Fruit fly (Drosophila melanogaster) whole organism, adult: ENCODE data around the gene PIG-H.

Source experiments
- CG11617 ChIP-seq: fragments of 200-800 bp; sonication (Bioruptor generic); optimal IDR thresholded peaks from 2 replicates; lab custom pipeline; 2017; ENCODE audit warnings: mild to moderate bottlenecking, missing biosample characterization, missing genetic modification reagents, missing genetic modification characterization
- CG12768 ChIP-seq: fragments of 200-800 bp; sonication (Bioruptor generic); optimal IDR thresholded peaks from 2 replicates; lab custom pipeline; 2017; ENCODE audit warnings: missing biosample characterization, missing genetic modification characterization, mild to moderate bottlenecking, moderate library complexity, missing genetic modification reagents
- CG14711 ChIP-seq: fragments of 200-800 bp; sonication (Bioruptor generic); optimal IDR thresholded peaks from 2 replicates; lab custom pipeline; 2018; ENCODE audit warnings: missing biosample characterization, mild to moderate bottlenecking, missing genetic modification characterization, moderate library complexity
- CG1620 ChIP-seq: fragments of 200-800 bp; sonication (Bioruptor generic); optimal IDR thresholded peaks from 2 replicates; lab custom pipeline; 2016; ENCODE audit warnings: missing biosample characterization, missing genetic modification characterization
- CG33017 ChIP-seq: fragments of 200-800 bp; sonication (Bioruptor generic); optimal IDR thresholded peaks from 2 replicates; lab custom pipeline; 2018; ENCODE audit warnings: missing biosample characterization, mild to moderate bottlenecking, missing genetic modification characterization, moderate library complexity
- CG5204 ChIP-seq: fragments of 200-800 bp; sonication (Bioruptor generic); optimal IDR thresholded peaks from 2 replicates; lab custom pipeline; 2016; ENCODE audit warnings: missing biosample characterization, missing genetic modification characterization
- CG7045 ChIP-seq: fragments of 200-800 bp; sonication (Bioruptor generic); optimal IDR thresholded peaks from 2 replicates; lab custom pipeline; 2017; ENCODE audit warnings: missing biosample characterization, mild to moderate bottlenecking, missing genetic modification characterization
- CG7101 ChIP-seq: fragments of 200-800 bp; sonication (Bioruptor generic); optimal IDR thresholded peaks from 2 replicates; lab custom pipeline; 2018; ENCODE audit warnings: missing biosample characterization, mild to moderate bottlenecking, missing genetic modification characterization, moderate library complexity
- Clk ChIP-seq: fragments of 200-800 bp; sonication (Bioruptor generic); optimal IDR thresholded peaks from 2 replicates; lab custom pipeline; 2017; ENCODE audit warnings: missing biosample characterization, missing genetic modification characterization
- Crg-1 ChIP-seq: fragments of 200-800 bp; sonication (Bioruptor generic); optimal IDR thresholded peaks from 2 replicates; lab custom pipeline; 2016; ENCODE audit warnings: missing biosample characterization, missing genetic modification characterization
- Hr96 ChIP-seq: fragments of 200-800 bp; sonication (Bioruptor generic); optimal IDR thresholded peaks from 2 replicates; lab custom pipeline; 2016; ENCODE audit warnings: missing biosample characterization, missing genetic modification characterization
- Mnt ChIP-seq: fragments of 200-800 bp; sonication (Bioruptor generic); optimal IDR thresholded peaks from 2 replicates; lab custom pipeline; 2016; ENCODE audit warnings: missing biosample characterization, mild to moderate bottlenecking, missing genetic modification characterization
- bab1 ChIP-seq: fragments of 200-800 bp; sonication (Bioruptor generic); optimal IDR thresholded peaks from 3 replicates; lab custom pipeline; 2019; ENCODE audit warnings: missing biosample characterization, mild to moderate bottlenecking, missing genetic modification characterization, moderate library complexity
- cic ChIP-seq: fragments of 200-800 bp; sonication (Bioruptor generic); optimal IDR thresholded peaks from 2 replicates; lab custom pipeline; 2017; ENCODE audit warnings: missing biosample characterization, mild to moderate bottlenecking, missing genetic modification characterization, moderate library complexity
- cnc ChIP-seq, 2 experiments: fragments of >200 bp; optimal IDR thresholded peaks; 2 replicates each; lab custom pipeline; 2017
- kay ChIP-seq: fragments of 200-800 bp; sonication (Bioruptor generic); peaks from one replicate; lab custom pipeline; 2016; ENCODE audit warnings: missing biosample characterization, missing genetic modification characterization, borderline replicate concordance
- ovo ChIP-seq: fragments of 200-800 bp; sonication (Bioruptor generic); optimal IDR thresholded peaks from 2 replicates; lab custom pipeline; 2016; ENCODE audit warnings: missing biosample characterization, missing genetic modification characterization
- pad ChIP-seq: fragments of 200-800 bp; sonication (Bioruptor generic); optimal IDR thresholded peaks from 3 replicates; lab custom pipeline; 2017; ENCODE audit warnings: missing biosample characterization, missing genetic modification characterization, mild to moderate bottlenecking, moderate library complexity, missing genetic modification reagents
- tj ChIP-seq: fragments of 200-800 bp; sonication (Bioruptor generic); optimal IDR thresholded peaks from 3 replicates; lab custom pipeline; 2017; ENCODE audit warnings: missing biosample characterization, mild to moderate bottlenecking, missing genetic modification characterization, moderate library complexity
- toe ChIP-seq: fragments of 200-800 bp; sonication (Bioruptor generic); optimal IDR thresholded peaks from 2 replicates; lab custom pipeline; 2016; ENCODE audit warnings: missing biosample characterization, missing genetic modification characterization

Gene PIG-H

dm6 chr3R:7968958-7969701 lies 30.5 kb upstream of the PIG-H start:
- no peak for TF ChIP-seq toe (GFP tag; lab: Kevin White, UChicago)
- no peak for TF ChIP-seq CG11617 (GFP tag; lab: Kevin White, UChicago)
- no peak for TF ChIP-seq bab1 (GFP tag; lab: Kevin White, UChicago)
- no peak for TF ChIP-seq Mnt (GFP tag; lab: Kevin White, UChicago)

- no peak for TF ChIP-seq Hr96 (GFP tag; lab: Kevin White, UChicago)
- TF ChIP-seq CG7045 (GFP tag; lab: Kevin White, UChicago): no peak
- TF ChIP-seq tj: peak; percentile 4
Measured at dm6 chr3R:7969702-7970175, 29.9 kb upstream of the PIG-H start.

- no peak for TF ChIP-seq kay (GFP tag; lab: Kevin White, UChicago)
- no peak for TF ChIP-seq cic (GFP tag; lab: Kevin White, UChicago)
- TF ChIP-seq CG7045 (GFP tag; lab: Kevin White, UChicago): no peak
- no peak for TF ChIP-seq CG5204 (GFP tag; lab: Kevin White, UChicago)
- no peak for TF ChIP-seq Crg-1 (GFP tag; lab: Kevin White, UChicago)
- TF ChIP-seq CG11617 (GFP tag; lab: Kevin White, UChicago): no peak
- TF ChIP-seq tj: no peak
- no peak for TF ChIP-seq toe (GFP tag; lab: Kevin White, UChicago)
- TF ChIP-seq pad (GFP tag; lab: Kevin White, UChicago): no peak
- TF ChIP-seq Clk: no peak
- no peak for TF ChIP-seq Mnt (GFP tag; lab: Kevin White, UChicago)
- no peak for TF ChIP-seq CG14711 (tag; lab: Kevin White, UChicago)
- no peak for TF ChIP-seq CG12768 (GFP tag; lab: Kevin White, UChicago)
- TF ChIP-seq cnc (optimal IDR thresholded peaks at IDR 0.05; lab: Kevin White, UChicago): no peak
- TF ChIP-seq CG7101: no peak
- no peak for TF ChIP-seq CG1620 (GFP tag; lab: Kevin White, UChicago)
- no peak for TF ChIP-seq Hr96 (GFP tag; lab: Kevin White, UChicago)
- TF ChIP-seq CG33017 (tag; lab: Kevin White, UChicago): no peak
- no peak for TF ChIP-seq ovo (GFP tag; lab: Kevin White, UChicago)
- no peak for TF ChIP-seq bab1 (GFP tag; lab: Kevin White, UChicago)
Measured at dm6 chr3R:7970640-7971039, 29.0 kb upstream of the PIG-H start.

- no peak for TF ChIP-seq ovo (GFP tag; lab: Kevin White, UChicago)
- TF ChIP-seq CG12768 (GFP tag; lab: Kevin White, UChicago): no peak
- no peak for TF ChIP-seq toe (GFP tag; lab: Kevin White, UChicago)
- no peak for TF ChIP-seq CG5204 (GFP tag; lab: Kevin White, UChicago)
- TF ChIP-seq CG33017 (tag; lab: Kevin White, UChicago): no peak
- no peak for TF ChIP-seq CG11617 (GFP tag; lab: Kevin White, UChicago)
- no peak for TF ChIP-seq cnc (optimal IDR thresholded peaks at IDR 0.05; lab: Kevin White, UChicago)
- TF ChIP-seq Hr96 (GFP tag; lab: Kevin White, UChicago): no peak
- TF ChIP-seq Crg-1 (GFP tag; lab: Kevin White, UChicago): no peak
Measured at dm6 chr3R:7972179-7972578, 27.5 kb upstream of the PIG-H start.

dm6 chr3R:7973049-7973448 lies 26.6 kb upstream of the PIG-H start:
- no peak for TF ChIP-seq CG33017 (tag; lab: Kevin White, UChicago)
- no peak for TF ChIP-seq Clk
- no peak for TF ChIP-seq toe (GFP tag; lab: Kevin White, UChicago)
- no peak for TF ChIP-seq Hr96 (GFP tag; lab: Kevin White, UChicago)
- TF ChIP-seq CG12768 (GFP tag; lab: Kevin White, UChicago): no peak
- no peak for TF ChIP-seq CG11617 (GFP tag; lab: Kevin White, UChicago)
- no peak for TF ChIP-seq cic (GFP tag; lab: Kevin White, UChicago)
- no peak for TF ChIP-seq CG7045 (GFP tag; lab: Kevin White, UChicago)
- no peak for TF ChIP-seq bab1 (GFP tag; lab: Kevin White, UChicago)
- no peak for TF ChIP-seq CG14711 (tag; lab: Kevin White, UChicago)

dm6 chr3R:7977011-7977925 lies 22.4 kb upstream of the PIG-H start:
- TF ChIP-seq pad (GFP tag; lab: Kevin White, UChicago) (peak; percentile 6), CG7101 (peak; percentile 35), CG5204 (GFP tag; lab: Kevin White, UChicago) (no peak), cic (GFP tag; lab: Kevin White, UChicago) (peak; percentile 68), CG1620 (GFP tag; lab: Kevin White, UChicago) (peak; percentile 52), cnc (optimal IDR thresholded peaks at IDR 0.05; lab: Kevin White, UChicago) (no peak), CG12768 (GFP tag; lab: Kevin White, UChicago) (no peak), bab1 (GFP tag; lab: Kevin White, UChicago) (peak; percentile 48), CG11617 (GFP tag; lab: Kevin White, UChicago) (peak; percentile 21), Mnt (GFP tag; lab: Kevin White, UChicago) (peak; percentile 62), tj (no peak), CG7045 (GFP tag; lab: Kevin White, UChicago) (peak; percentile 2), Clk (no peak), kay (GFP tag; lab: Kevin White, UChicago) (peak; percentile 84), Crg-1 (GFP tag; lab: Kevin White, UChicago) (peak; percentile 1), CG33017 (tag; lab: Kevin White, UChicago) (peak; percentile 55), CG14711 (tag; lab: Kevin White, UChicago) (no peak), toe (GFP tag; lab: Kevin White, UChicago) (no peak), Hr96 (GFP tag; lab: Kevin White, UChicago) (no peak), ovo (GFP tag; lab: Kevin White, UChicago) (no peak)
